Worm (Caenorhabditis elegans) whole organism, L4 larva: ENCODE measurements around the gene btb-5.

ENCODE experiments used
- ama-1 ChIP-seq: fragments of 150-350 bp; optimal IDR thresholded peaks from 2 replicates; lab custom pipeline; 2014; ENCODE audit warnings: inconsistent platforms, mixed read lengths
- ceh-82 ChIP-seq: sonication (generic microtip); optimal IDR thresholded peaks from 2 replicates; lab custom pipeline; 2017; ENCODE audit warnings: missing biosample characterization, missing genetic modification characterization
- ces-1 ChIP-seq: fragments of 150-350 bp; sonication (generic microtip); optimal IDR thresholded peaks from 4 replicates; lab custom pipeline; 2014; ENCODE audit warnings: missing biosample characterization, missing genetic modification reagents, missing genetic modification characterization
- dpl-1 ChIP-seq: fragments of 150-350 bp; optimal IDR thresholded peaks from 2 replicates; lab custom pipeline; 2014; ENCODE audit warnings: missing biosample characterization, missing genetic modification reagents, missing genetic modification characterization
- lin-39 ChIP-seq: fragments of 150-350 bp; optimal IDR thresholded peaks from 2 replicates; lab custom pipeline; 2014; ENCODE audit warnings: missing biosample characterization, missing genetic modification reagents, missing genetic modification characterization
- nhr-25 ChIP-seq: sonication (generic microtip); optimal IDR thresholded peaks from 2 replicates; lab custom pipeline; 2017; ENCODE audit warnings: missing genetic modification characterization, mild to moderate bottlenecking, missing compliant biosample characterization, antibody characterized with exemption, moderate library complexity, borderline replicate concordance; ENCODE audit not compliant: insufficient read depth
- tag-97 ChIP-seq: fragments of 200-800 bp; sonication (Bioruptor generic); IDR thresholded peaks from 2 replicates; pipeline ENCODE4 v1.3.6; 2022; ENCODE audit warnings: missing genetic modification characterization, missing compliant biosample characterization
- zfp-3 ChIP-seq: fragments of 200-800 bp; sonication (Bioruptor generic); conservative IDR thresholded peaks from 2 replicates; pipeline ENCODE4 v1.3.6; 2022; ENCODE audit warnings: missing genetic modification reagents, missing genetic modification characterization, missing compliant biosample characterization

DNA sequence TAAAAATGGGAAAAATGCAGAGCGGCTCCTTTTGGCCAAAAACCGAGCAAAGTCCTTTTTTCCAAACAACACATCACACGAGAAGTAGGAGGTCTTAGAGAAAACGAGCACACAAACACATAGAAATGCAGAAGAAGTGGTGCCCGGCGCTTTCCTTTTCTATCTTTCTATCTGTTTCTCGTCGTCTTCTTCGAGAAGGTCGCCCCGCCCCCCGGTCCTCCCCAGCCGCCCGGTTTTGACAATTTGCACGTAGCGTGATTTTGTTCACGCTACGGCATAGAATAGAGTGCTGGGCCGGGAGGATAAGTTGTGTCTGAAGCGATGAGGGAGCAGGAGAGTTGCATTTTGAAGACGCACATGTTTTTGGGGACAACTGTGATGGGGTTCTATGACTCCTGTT is 6.1 kb upstream of the btb-5 start:
- TF ChIP-seq lin-39 (no peak), ama-1 (peak; percentile 83), dpl-1 (no peak), ces-1 (GFP tag; lab: Kevin White, UChicago) (no peak), tag-97 (no peak), zfp-3 (GFP tag; lab: Robert Waterston, UW) (no peak), ceh-82 (tag; lab: Kevin White, UChicago) (no peak), nhr-25 (tag; lab: Kevin White, UChicago) (no peak)
